Fruit fly (Drosophila melanogaster) Kc167 (cell line): ENCODE data around the gene COX5BL.

Experiments
- Myc ChIP-seq: fragments of >200 bp; optimal IDR thresholded peaks from 2 replicates; lab custom pipeline; 2017; ENCODE audit warnings: missing external identifiers
- Sin3A ChIP-seq: fragments of >200 bp; optimal IDR thresholded peaks from 2 replicates; lab custom pipeline; 2018; ENCODE audit warnings: missing external identifiers
- insv ChIP-seq: fragments of >200 bp; optimal IDR thresholded peaks from 3 replicates; lab custom pipeline; 2018; ENCODE audit warnings: missing external identifiers

- no peak for TF ChIP-seq Myc (lab: Kevin White, UChicago)
- TF ChIP-seq insv (lab: Kevin White, UChicago): no peak
- no peak for TF ChIP-seq Sin3A (lab: Kevin White, UChicago)
These were observed 6.9 kb upstream of the COX5BL start for dm6 chr2L:6552345-6552744.
